Worm (Caenorhabditis elegans) whole organism, mixed stage, embryonic: ENCODE measurements around the gene C01G10.4.

Source experiments
- ces-1 ChIP-seq: fragments of 150-350 bp; optimal IDR thresholded peaks from 2 replicates; lab custom pipeline; 2014; ENCODE audit warnings: missing biosample characterization, missing genetic modification reagents, missing genetic modification characterization
- elt-3 ChIP-seq: fragments of 150-350 bp; optimal IDR thresholded peaks from 2 replicates; lab custom pipeline; 2014; ENCODE audit warnings: missing biosample characterization, missing genetic modification characterization
- lsy-2 ChIP-seq: fragments of 150-350 bp; optimal IDR thresholded peaks from 2 replicates; lab custom pipeline; 2014; ENCODE audit warnings: missing biosample characterization, missing genetic modification characterization
- mab-5 ChIP-seq: fragments of 150-350 bp; optimal IDR thresholded peaks from 2 replicates; lab custom pipeline; 2014; ENCODE audit warnings: missing biosample characterization, missing genetic modification characterization
- mep-1 ChIP-seq: fragments of 150-350 bp; optimal IDR thresholded peaks from 2 replicates; lab custom pipeline; 2017; ENCODE audit warnings: missing biosample characterization, missing genetic modification reagents, missing genetic modification characterization, inconsistent platforms
- nhr-12 ChIP-seq: fragments of 150-350 bp; optimal IDR thresholded peaks from 2 replicates; lab custom pipeline; 2014; ENCODE audit warnings: missing biosample characterization, missing genetic modification characterization
- nhr-28 ChIP-seq: fragments of 150-350 bp; optimal IDR thresholded peaks from 2 replicates; lab custom pipeline; 2014; ENCODE audit warnings: missing biosample characterization, missing genetic modification characterization
- nhr-76 ChIP-seq: sonication (generic microtip); optimal IDR thresholded peaks from 2 replicates; lab custom pipeline; 2017; ENCODE audit warnings: missing biosample characterization, missing genetic modification characterization
- unc-62 ChIP-seq: fragments of 150-350 bp; optimal IDR thresholded peaks from 2 replicates; lab custom pipeline; 2014; ENCODE audit warnings: missing biosample characterization, missing genetic modification reagents, missing genetic modification characterization

ce11 chrV:15052368-15052767 lies 37.2 kb upstream of the C01G10.4 start, which contains the start of the genes fbxa-82 and C25D7.5:
- TF ChIP-seq nhr-76 (no peak), lsy-2 (tag; lab: Kevin White, UChicago) (no peak), ces-1 (GFP tag; lab: Kevin White, UChicago) (no peak), nhr-28 (tag; lab: Kevin White, UChicago) (no peak), mab-5 (tag; lab: Kevin White, UChicago) (no peak), unc-62 (GFP tag; lab: Kevin White, UChicago) (no peak), mep-1 (tag; lab: Kevin White, UChicago) (no peak), nhr-12 (tag; lab: Kevin White, UChicago) (no peak), elt-3 (tag; lab: Kevin White, UChicago) (no peak)
